Worm (Caenorhabditis elegans) whole organism, L2 larva: Measurements from ENCODE around the gene srx-48.

Source experiments
- ZK546.5 ChIP-seq: sonication (generic microtip); optimal IDR thresholded peaks from 2 replicates; lab custom pipeline; 2017; ENCODE audit warnings: missing biosample characterization, missing genetic modification characterization
- ceh-16 ChIP-seq: fragments of 150-350 bp; optimal IDR thresholded peaks from 2 replicates; lab custom pipeline; 2014; ENCODE audit warnings: missing biosample characterization, missing genetic modification characterization
- dmd-4 ChIP-seq: sonication (generic microtip); optimal IDR thresholded peaks from 2 replicates; lab custom pipeline; 2017; ENCODE audit warnings: missing biosample characterization, missing genetic modification characterization
- elt-1 ChIP-seq: fragments of 150-350 bp; optimal IDR thresholded peaks from 2 replicates; lab custom pipeline; 2014; ENCODE audit warnings: missing biosample characterization, missing genetic modification characterization
- elt-3 ChIP-seq: sonication (generic microtip); optimal IDR thresholded peaks from 2 replicates; lab custom pipeline; 2017; ENCODE audit warnings: missing biosample characterization, missing genetic modification characterization
- lin-13 ChIP-seq: fragments of 150-350 bp; optimal IDR thresholded peaks from 2 replicates; lab custom pipeline; 2014; ENCODE audit warnings: missing biosample characterization, missing genetic modification reagents, missing genetic modification characterization
- nhr-12 ChIP-seq: fragments of 150-350 bp; optimal IDR thresholded peaks from 2 replicates; lab custom pipeline; 2014; ENCODE audit warnings: missing biosample characterization, missing genetic modification characterization
- nhr-237 ChIP-seq: fragments of 150-350 bp; optimal IDR thresholded peaks from 2 replicates; lab custom pipeline; 2014; ENCODE audit warnings: missing biosample characterization, missing genetic modification characterization
- unc-62 ChIP-seq: fragments of 150-350 bp; optimal IDR thresholded peaks from 2 replicates; lab custom pipeline; 2014; ENCODE audit warnings: missing biosample characterization, missing genetic modification reagents, missing genetic modification characterization

DNA sequence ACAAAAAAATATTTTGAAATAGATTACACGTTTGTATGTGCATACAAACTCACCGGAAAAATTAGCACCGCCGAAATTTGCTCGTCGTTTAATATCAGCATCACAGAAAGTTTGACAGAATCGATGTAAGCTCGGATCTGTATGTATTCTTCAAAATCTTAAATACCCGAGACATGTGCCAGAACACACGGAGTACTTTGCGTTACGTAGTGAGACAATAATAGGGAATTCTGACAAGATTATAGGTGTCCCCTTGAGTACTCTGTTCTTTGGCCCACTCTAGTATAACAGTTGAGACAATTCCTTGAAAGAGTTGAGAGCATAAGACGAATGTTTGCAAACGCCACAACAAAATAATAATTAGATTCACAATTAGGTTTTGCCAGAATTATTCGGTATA lies at the start of gene srx-48:
- no peak for TF ChIP-seq lin-13 (GFP tag; lab: Kevin White, UChicago)
- no peak for TF ChIP-seq dmd-4
- TF ChIP-seq unc-62 (GFP tag; lab: Kevin White, UChicago) = no peak
- TF ChIP-seq nhr-12 (tag; lab: Kevin White, UChicago) = no peak
- no peak for TF ChIP-seq elt-3 (tag; lab: Kevin White, UChicago)
- TF ChIP-seq ZK546.5 (tag; lab: Kevin White, UChicago) = no peak
- TF ChIP-seq ceh-16 (tag; lab: Kevin White, UChicago) = no peak
- no peak for TF ChIP-seq nhr-237 (tag; lab: Kevin White, UChicago)
- no peak for TF ChIP-seq elt-1 (tag; lab: Kevin White, UChicago)
